Worm (Caenorhabditis elegans): ENCODE measurements around the gene K02F6.3.

The K02F6.3 gene

ce11 chrII:2564899-2565298 lies 18.9 kb downstream of the K02F6.3 start, which contains the start of gene usp-39 (continued):
- TF ChIP-seq dpl-1 (GFP tag; optimal IDR thresholded peaks at IDR 0.05) (peak; percentile 52), Y56A3A.18 (GFP tag; IDR thresholded peaks at IDR 0.05) (0 out of 2 replicates have a peak, but pooled peaks have one; percentile 60), unc-62 (GFP tag; optimal IDR thresholded peaks at IDR 0.05) (no peak), tbp1 (GFP tag; optimal IDR thresholded peaks at IDR 0.05) (no peak), nhr-80 (tag; optimal IDR thresholded peaks at IDR 0.05) (no peak), cebp-1 (GFP tag; IDR thresholded peaks at IDR 0.05) (no peak), cebp-1 (tag; optimal IDR thresholded peaks at IDR 0.05) (peak; percentile 66), efl-1 (GFP tag; optimal IDR thresholded peaks at IDR 0.05) (peak; percentile 55), mxl-1 (tag; optimal IDR thresholded peaks at IDR 0.05) (no peak), hsf-1 (GFP tag; IDR thresholded peaks at IDR 0.05) (no peak)

- TF ChIP-seq F10E7.11 (tag; optimal IDR thresholded peaks at IDR 0.05) (peak; percentile 6), hlh-12 (tag; optimal IDR thresholded peaks at IDR 0.05) (peak; percentile 60)
These were observed 24.4 kb downstream of the K02F6.3 start for ce11 chrII:2570384-2570964.

DNA sequence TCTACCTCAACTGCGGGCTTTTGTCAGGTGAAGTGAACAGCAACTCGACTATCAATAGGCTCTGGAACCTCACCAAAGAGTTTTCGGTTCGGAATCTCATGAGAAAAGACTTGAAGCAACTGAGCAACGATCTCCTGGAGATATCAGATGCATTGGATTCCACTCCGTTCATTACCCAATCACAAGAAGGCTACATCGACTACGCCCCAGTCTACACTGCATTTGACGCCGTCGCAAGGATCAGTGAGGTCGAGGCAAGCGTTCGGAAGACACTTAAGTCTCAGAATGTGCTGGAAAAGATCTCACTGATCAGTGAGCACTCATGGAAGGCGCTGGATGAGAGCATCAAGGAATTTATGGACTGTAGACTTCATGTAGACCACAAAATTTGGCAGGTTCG lies 32.2 kb downstream of the K02F6.3 start:
- no peak for TF ChIP-seq let-607 (tag; optimal IDR thresholded peaks at IDR 0.05)
- no peak for TF ChIP-seq cebp-2 (GFP tag; IDR thresholded peaks at IDR 0.05)
- no peak for TF ChIP-seq F52B5.7 (tag; optimal IDR thresholded peaks at IDR 0.05)
- TF ChIP-seq lin-26 (GFP tag; IDR thresholded peaks at IDR 0.05): no peak
- TF ChIP-seq C17E4.6 (GFP tag; IDR thresholded peaks at IDR 0.05): no peak
- no peak for TF ChIP-seq atf-7 (tag; optimal IDR thresholded peaks at IDR 0.05)
- no peak for TF ChIP-seq pbrm-1 (GFP tag; IDR thresholded peaks at IDR 0.05)
- TF ChIP-seq T26A5.8 (tag; optimal IDR thresholded peaks at IDR 0.05): no peak
- no peak for TF ChIP-seq F55B11.4 (tag; optimal IDR thresholded peaks at IDR 0.05; ENCODE audit: borderline replicate concordance, insufficient read depth)
- TF ChIP-seq zim-3 (tag; optimal IDR thresholded peaks at IDR 0.05): no peak

DNA sequence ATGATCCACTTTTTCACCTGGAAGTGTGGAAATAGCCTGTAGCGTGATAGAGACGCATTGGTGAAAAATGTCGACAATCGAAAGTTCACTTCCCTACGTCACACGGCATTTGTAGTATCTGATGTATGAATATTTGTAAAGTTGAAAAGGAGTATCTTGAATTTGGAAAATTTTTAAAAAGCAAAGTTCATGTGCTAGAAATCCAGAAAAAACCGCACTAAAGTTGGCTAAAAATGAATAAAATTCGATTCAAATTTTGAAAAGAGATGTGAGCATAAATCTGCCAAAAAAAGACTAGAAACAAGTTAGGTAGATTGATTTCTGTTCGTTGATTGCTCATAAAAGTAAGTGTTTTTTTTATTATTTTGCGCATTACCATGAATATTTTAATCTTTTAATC lies 37.0 kb downstream of the K02F6.3 start, which contains the start of gene sri-74:
TSS of gene sri-74 (minus strand) at position 101 of the 400 bp plus-strand sequence.
- TF ChIP-seq ama-1 (optimal IDR thresholded peaks at IDR 0.05) (no peak), ama-1 (GFP tag; optimal IDR thresholded peaks at IDR 0.05) (no peak), nfyb-1 (GFP tag; IDR thresholded peaks at IDR 0.05) (no peak), tlf-1 (GFP tag; optimal IDR thresholded peaks at IDR 0.05) (no peak), ztf-28 (GFP tag; IDR thresholded peaks at IDR 0.05) (no peak), dpl-1 (GFP tag; optimal IDR thresholded peaks at IDR 0.05) (no peak), K12H6.12 (tag; optimal IDR thresholded peaks at IDR 0.05) (no peak), ceh-100 (GFP tag; IDR thresholded peaks at IDR 0.05) (no peak), mcd-1 (GFP tag; IDR thresholded peaks at IDR 0.05) (no peak), madf-3 (GFP tag; IDR thresholded peaks at IDR 0.05) (no peak), somi-1 (GFP tag; optimal IDR thresholded peaks at IDR 0.05) (no peak), F22D6.2 (tag; optimal IDR thresholded peaks at IDR 0.05) (no peak), F57C9.4 (tag; optimal IDR thresholded peaks at IDR 0.05) (no peak), nhr-80 (tag; optimal IDR thresholded peaks at IDR 0.05) (no peak), F49E8.2 (tag; optimal IDR thresholded peaks at IDR 0.05; ENCODE audit: insufficient read depth) (no peak), Y67H2A.10 (GFP tag; conservative IDR thresholded peaks at IDR 0.05) (no peak), him-1 (tag; optimal IDR thresholded peaks at IDR 0.05) (no peak), cebp-2 (GFP tag; IDR thresholded peaks at IDR 0.05) (no peak), ceh-91 (GFP tag; IDR thresholded peaks at IDR 0.05) (no peak)

All from whole organism, young adult.